Fruit fly (Drosophila melanogaster) whole organism, embryonic: ENCODE data around the gene CG33307.

Experiments
- Adf1 ChIP-seq: fragments of 200-800 bp; sonication (Bioruptor generic); IDR thresholded peaks from 2 replicates; pipeline ENCODE4 v1.3.6; 2022; ENCODE audit warnings: missing biosample characterization, missing genetic modification characterization
- CG10267 ChIP-seq: fragments of 200-800 bp; sonication (Bioruptor generic); optimal IDR thresholded peaks from 2 replicates; lab custom pipeline; 2018; ENCODE audit warnings: missing biosample characterization, mild to moderate bottlenecking, missing genetic modification characterization, moderate library complexity
- CG10654 ChIP-seq: fragments of 200-800 bp; sonication (Bioruptor generic); optimal IDR thresholded peaks from 2 replicates; lab custom pipeline; 2016; ENCODE audit warnings: missing biosample characterization, missing genetic modification characterization
- CG11560 ChIP-seq: fragments of 200-800 bp; sonication (Bioruptor generic); IDR thresholded peaks from 3 replicates; pipeline ENCODE4 v1.3.6; 2022; ENCODE audit warnings: missing biosample characterization, missing genetic modification characterization
- CG12219 ChIP-seq: fragments of 200-800 bp; sonication (Bioruptor generic); optimal IDR thresholded peaks from 3 replicates; lab custom pipeline; 2018; ENCODE audit warnings: missing biosample characterization, mild to moderate bottlenecking, missing genetic modification characterization
- CG12744 ChIP-seq: fragments of 200-800 bp; sonication (Bioruptor generic); optimal IDR thresholded peaks from 2 replicates; lab custom pipeline; 2016; ENCODE audit warnings: missing biosample characterization, missing genetic modification characterization
- CG12769 ChIP-seq: fragments of 200-800 bp; sonication (Bioruptor generic); optimal IDR thresholded peaks from 2 replicates; lab custom pipeline; 2019; ENCODE audit warnings: missing biosample characterization, mild to moderate bottlenecking, missing genetic modification characterization, moderate library complexity
- CG15514 ChIP-seq: fragments of 200-800 bp; sonication (Bioruptor generic); optimal IDR thresholded peaks from 3 replicates; lab custom pipeline; 2017; ENCODE audit warnings: missing biosample characterization, missing genetic modification characterization, mild to moderate bottlenecking, moderate library complexity, missing genetic modification reagents
- CG17568 ChIP-seq: fragments of 200-800 bp; sonication (Bioruptor generic); optimal IDR thresholded peaks from 2 replicates; lab custom pipeline; 2018; ENCODE audit warnings: missing biosample characterization, mild to moderate bottlenecking, missing genetic modification characterization, moderate library complexity
- CG31388 ChIP-seq: fragments of 200-800 bp; sonication (Bioruptor generic); optimal IDR thresholded peaks from 2 replicates; lab custom pipeline; 2016; ENCODE audit warnings: missing biosample characterization, missing genetic modification characterization
- CG34376 ChIP-seq: fragments of 200-800 bp; sonication (Bioruptor generic); optimal IDR thresholded peaks from 2 replicates; lab custom pipeline; 2018; ENCODE audit warnings: missing biosample characterization, mild to moderate bottlenecking, missing genetic modification characterization
- CG3726 ChIP-seq: fragments of 200-800 bp; sonication (Bioruptor generic); IDR thresholded peaks from 3 replicates; pipeline ENCODE4, ENCODE4 v1.3.6; 2022; ENCODE audit warnings: missing biosample characterization, missing genetic modification characterization
- CG6813 ChIP-seq: fragments of 200-800 bp; sonication (Bioruptor generic); optimal IDR thresholded peaks from 2 replicates; lab custom pipeline; 2017; ENCODE audit warnings: missing biosample characterization, missing genetic modification characterization, mild to moderate bottlenecking, moderate library complexity, missing genetic modification reagents
- CG8944 ChIP-seq: fragments of 200-800 bp; sonication (Bioruptor generic); optimal IDR thresholded peaks from 3 replicates; lab custom pipeline; 2016; ENCODE audit warnings: missing biosample characterization, missing genetic modification characterization
- CTCF ChIP-seq: fragments of 200-800 bp; sonication (Bioruptor generic); optimal IDR thresholded peaks from 2 replicates; lab custom pipeline; 2017; ENCODE audit warnings: missing biosample characterization, mild to moderate bottlenecking, missing genetic modification characterization, moderate library complexity
- Camta ChIP-seq: fragments of 200-800 bp; sonication (Bioruptor generic); optimal IDR thresholded peaks from 2 replicates; lab custom pipeline; 2016; ENCODE audit warnings: missing biosample characterization, missing genetic modification characterization
- Deaf1 ChIP-seq: fragments of 200-800 bp; optimal IDR thresholded peaks from 3 replicates; lab custom pipeline; 2019; ENCODE audit warnings: missing biosample characterization, mild to moderate bottlenecking, missing genetic modification characterization, moderate library complexity
- Dfd ChIP-seq, 2 experiments: fragments of >200 bp; optimal IDR thresholded peaks; 2 replicates each; lab custom pipeline; 2017; ENCODE audit warnings: missing biosample characterization in 2 of 2, missing genetic modification characterization in 2 of 2
- E2f2 ChIP-seq: fragments of 200-800 bp; sonication (Bioruptor generic); IDR thresholded peaks from 2 replicates; pipeline ENCODE4 v1.3.6; 2022; ENCODE audit warnings: missing biosample characterization, missing genetic modification characterization
- HLHmδ ChIP-seq: fragments of 200-800 bp; sonication (Bioruptor generic); optimal IDR thresholded peaks from 2 replicates; lab custom pipeline; 2018; ENCODE audit warnings: missing biosample characterization, mild to moderate bottlenecking, missing genetic modification characterization, moderate library complexity
- Hmr ChIP-seq: fragments of 200-800 bp; sonication (Bioruptor generic); optimal IDR thresholded peaks from 3 replicates; lab custom pipeline; 2017; ENCODE audit warnings: mild to moderate bottlenecking, missing biosample characterization, missing genetic modification reagents, missing genetic modification characterization
- Lim3 ChIP-seq: fragments of 200-800 bp; sonication (Bioruptor generic); IDR thresholded peaks from 2 replicates; pipeline ENCODE4 v1.3.6; 2022; ENCODE audit warnings: missing biosample characterization, missing genetic modification characterization
- Lpt ChIP-seq: fragments of >200 bp; optimal IDR thresholded peaks from 2 replicates; lab custom pipeline; 2018; ENCODE audit warnings: missing biosample characterization, missing genetic modification characterization
- Max ChIP-seq: fragments of 200-800 bp; sonication (Bioruptor generic); optimal IDR thresholded peaks from 2 replicates; lab custom pipeline; 2016; ENCODE audit warnings: missing biosample characterization, mild to moderate bottlenecking, missing genetic modification characterization
- NfI ChIP-seq: fragments of 200-800 bp; sonication (Bioruptor generic); optimal IDR thresholded peaks from 3 replicates; lab custom pipeline; 2018; ENCODE audit warnings: missing biosample characterization, mild to moderate bottlenecking, missing genetic modification characterization, moderate library complexity
- Opbp ChIP-seq: fragments of 200-800 bp; sonication (Bioruptor generic); IDR thresholded peaks from 3 replicates; pipeline ENCODE4 v1.3.6; 2022; ENCODE audit warnings: missing biosample characterization, missing genetic modification characterization; ENCODE audit not compliant: partially characterized antibody
- Rx ChIP-seq: fragments of 200-800 bp; sonication (Bioruptor generic); IDR thresholded peaks from 2 replicates; pipeline ENCODE4 v1.3.6; 2022; ENCODE audit warnings: missing biosample characterization, missing genetic modification characterization
- Six4 ChIP-seq: fragments of 200-800 bp; sonication (Bioruptor generic); optimal IDR thresholded peaks from 2 replicates; lab custom pipeline; 2016; ENCODE audit warnings: missing biosample characterization, missing genetic modification characterization
- Usf ChIP-seq: fragments of 200-800 bp; sonication (Bioruptor generic); optimal IDR thresholded peaks from 2 replicates; lab custom pipeline; 2017; ENCODE audit warnings: missing genotype, missing biosample characterization, missing genetic modification characterization
- ab ChIP-seq: fragments of 200-800 bp; sonication (Bioruptor generic); optimal IDR thresholded peaks from 2 replicates; lab custom pipeline; 2016; ENCODE audit warnings: missing biosample characterization, missing genetic modification characterization
- br ChIP-seq: fragments of >200 bp; optimal IDR thresholded peaks from 2 replicates; lab custom pipeline; 2017
- corto ChIP-seq: fragments of 200-800 bp; sonication (Bioruptor generic); optimal IDR thresholded peaks from 2 replicates; lab custom pipeline; 2016; ENCODE audit warnings: missing biosample characterization, mild to moderate bottlenecking, missing genetic modification characterization, moderate library complexity
- croc ChIP-seq: fragments of 200-800 bp; sonication (Bioruptor generic); conservative IDR thresholded peaks from 3 replicates; pipeline ENCODE4 v1.3.6; 2022; ENCODE audit warnings: missing biosample characterization, missing genetic modification characterization
- da ChIP-seq: fragments of 200-800 bp; sonication (Bioruptor generic); optimal IDR thresholded peaks from 2 replicates; lab custom pipeline; 2016; ENCODE audit warnings: missing biosample characterization, missing genetic modification characterization
- danr ChIP-seq: fragments of 200-800 bp; sonication (Bioruptor generic); IDR thresholded peaks from 2 replicates; pipeline ENCODE4 v1.3.6; 2022; ENCODE audit warnings: missing biosample characterization, missing genetic modification characterization
- dmrt99B ChIP-seq: fragments of 200-800 bp; sonication (Bioruptor generic); optimal IDR thresholded peaks from 2 replicates; lab custom pipeline; 2018; ENCODE audit warnings: missing biosample characterization, mild to moderate bottlenecking, missing genetic modification characterization, moderate library complexity
- dysf ChIP-seq: fragments of 200-800 bp; sonication (Bioruptor generic); IDR thresholded peaks from 3 replicates; pipeline ENCODE4 v1.3.6; 2022; ENCODE audit warnings: missing biosample characterization, missing genetic modification characterization
- emc ChIP-seq: fragments of 200-800 bp; sonication (Bioruptor generic); optimal IDR thresholded peaks from 2 replicates; lab custom pipeline; 2016; ENCODE audit warnings: missing biosample characterization, missing genetic modification characterization
- ems ChIP-seq: fragments of 200-800 bp; sonication (Bioruptor generic); optimal IDR thresholded peaks from 3 replicates; lab custom pipeline; 2016; ENCODE audit warnings: missing biosample characterization, missing genetic modification characterization
- fd96Cb ChIP-seq: fragments of 200-800 bp; sonication (Bioruptor generic); optimal IDR thresholded peaks from 2 replicates; lab custom pipeline; 2018; ENCODE audit warnings: missing biosample characterization, mild to moderate bottlenecking, missing genetic modification characterization, moderate library complexity
- gfzf ChIP-seq: fragments of 200-800 bp; sonication (Bioruptor generic); optimal IDR thresholded peaks from 2 replicates; lab custom pipeline; 2016; ENCODE audit warnings: missing biosample characterization, mild to moderate bottlenecking, missing genetic modification characterization, moderate library complexity
- grau ChIP-seq: fragments of 200-800 bp; optimal IDR thresholded peaks from 3 replicates; lab custom pipeline; 2019; ENCODE audit warnings: missing biosample characterization, mild to moderate bottlenecking, missing genetic modification characterization, moderate library complexity
- lov ChIP-seq, 2 experiments: fragments of 200-800 bp in 1 of 2; fragments of >200 bp in 1 of 2; sonication (Bioruptor generic) in 1 of 2; IDR thresholded peaks in 1 of 2; optimal IDR thresholded peaks in 1 of 2; 2 replicates in 1 of 2; 3 replicates in 1 of 2; pipeline versions ENCODE4 v1.3.6 to Lab custom; 2017 to 2022; ENCODE audit warnings: missing biosample characterization in 1 of 2, missing genetic modification characterization in 1 of 2
- luna ChIP-seq: fragments of 200-800 bp; sonication (Bioruptor generic); optimal IDR thresholded peaks from 2 replicates; lab custom pipeline; 2016; ENCODE audit warnings: missing biosample characterization, missing genetic modification characterization
- nau ChIP-seq: fragments of 200-800 bp; sonication (Bioruptor generic); optimal IDR thresholded peaks from 3 replicates; lab custom pipeline; 2017; ENCODE audit warnings: missing biosample characterization, mild to moderate bottlenecking, missing genetic modification characterization, missing genetic modification reagents
- otp ChIP-seq: fragments of 200-800 bp; sonication (Bioruptor generic); IDR thresholded peaks from 3 replicates; pipeline ENCODE4, ENCODE4 v1.3.6; 2022; ENCODE audit warnings: missing biosample characterization, missing genetic modification characterization
- repo ChIP-seq: fragments of 200-800 bp; sonication (Bioruptor generic); optimal IDR thresholded peaks from 2 replicates; lab custom pipeline; 2016; ENCODE audit warnings: missing biosample characterization, missing genetic modification characterization
- run ChIP-seq: fragments of 200-800 bp; sonication (Bioruptor generic); optimal IDR thresholded peaks from 3 replicates; lab custom pipeline; 2018; ENCODE audit warnings: missing biosample characterization, mild to moderate bottlenecking, missing genetic modification characterization
- seq ChIP-seq: fragments of 200-800 bp; sonication (Bioruptor generic); IDR thresholded peaks from 2 replicates; pipeline ENCODE4 v1.3.6; 2022; ENCODE audit warnings: missing biosample characterization, missing genetic modification characterization
- sob ChIP-seq: fragments of 200-800 bp; sonication (Bioruptor generic); IDR thresholded peaks from 2 replicates; pipeline ENCODE4 v1.3.6; 2022; ENCODE audit warnings: missing biosample characterization, missing genetic modification characterization
- tio ChIP-seq: fragments of 200-800 bp; sonication (Bioruptor generic); optimal IDR thresholded peaks from 2 replicates; lab custom pipeline; 2017; ENCODE audit warnings: missing biosample characterization, missing genetic modification characterization, inconsistent platforms
- yki ChIP-seq: fragments of >200 bp; optimal IDR thresholded peaks from 3 replicates; lab custom pipeline; 2018
- zen ChIP-seq: fragments of 200-800 bp; sonication (Bioruptor generic); optimal IDR thresholded peaks from 3 replicates; lab custom pipeline; 2018; ENCODE audit warnings: missing biosample characterization, mild to moderate bottlenecking, missing genetic modification characterization, moderate library complexity

The CG33307 gene

DNA sequence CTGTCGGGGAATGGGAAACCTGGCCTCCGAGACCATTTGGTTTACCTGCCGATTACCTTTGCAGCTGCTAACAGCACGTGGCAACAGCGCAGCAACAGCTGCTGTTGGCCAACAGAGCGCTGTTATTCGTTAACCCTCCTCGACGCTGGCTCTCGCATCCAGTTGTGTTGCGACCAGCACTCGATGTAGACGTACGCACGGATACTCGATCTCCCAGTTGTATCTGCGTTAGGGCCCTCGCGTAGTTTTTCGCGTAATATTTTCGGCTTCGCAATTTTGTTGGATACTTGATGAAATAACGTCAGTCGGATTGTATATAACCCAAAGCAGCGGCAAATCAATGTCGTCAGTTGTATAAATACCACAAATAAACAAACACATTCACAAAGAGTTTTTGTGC is 37.5 kb upstream of the CG33307 start (continued):
- TF ChIP-seq NfI (GFP tag; lab: Kevin White, UChicago): no peak
- TF ChIP-seq luna (GFP tag; lab: Kevin White, UChicago): no peak
- peak; percentile 51 for TF ChIP-seq Deaf1 (tag; lab: Kevin White, UChicago)
- TF ChIP-seq CG12769: peak; percentile 58
- TF ChIP-seq nau (GFP tag; lab: Kevin White, UChicago): peak; percentile 27
- peak; percentile 12 for TF ChIP-seq Hmr
- TF ChIP-seq br (lab: Kevin White, UChicago): no peak
- TF ChIP-seq Max: no peak
- TF ChIP-seq yki (lab: Kevin White, UChicago): no peak
- TF ChIP-seq Six4 (GFP tag; lab: Kevin White, UChicago): no peak
- TF ChIP-seq Lim3 (GFP tag; lab: Robert Waterston, UW): no peak
- TF ChIP-seq da: no peak
- TF ChIP-seq tio (GFP tag; lab: Kevin White, UChicago): no peak
- TF ChIP-seq ems (GFP tag; lab: Kevin White, UChicago): peak; percentile 20
- TF ChIP-seq sob (GFP tag; lab: Robert Waterston, UW): peak; percentile 51; the same call in 1 of the 2 replicates
- TF ChIP-seq CTCF (GFP tag; lab: Kevin White, UChicago): no peak
- TF ChIP-seq Usf (GFP tag; lab: Kevin White, UChicago): no peak
- TF ChIP-seq Opbp (GFP tag; lab: Robert Waterston, UW): peak; percentile 71
- TF ChIP-seq CG8944 (GFP tag; lab: Kevin White, UChicago): no peak
- no peak for TF ChIP-seq lov (optimal IDR thresholded peaks at IDR 0.05; lab: Kevin White, UChicago)
- TF ChIP-seq lov (GFP tag; IDR thresholded peaks at IDR 0.05; lab: Robert Waterston, UW): no peak
- TF ChIP-seq danr (GFP tag; lab: Robert Waterston, UW): no peak
- TF ChIP-seq CG6813 (GFP tag; lab: Kevin White, UChicago): peak; percentile 50
- TF ChIP-seq Dfd (GFP tag; optimal IDR thresholded peaks at IDR 0.05; lab: Kevin White, UChicago): no peak
- no peak for TF ChIP-seq corto
- TF ChIP-seq seq (GFP tag; lab: Robert Waterston, UW): peak; percentile 68; the same call in 1 of the 2 replicates
- TF ChIP-seq dmrt99B (tag; lab: Kevin White, UChicago): no peak
- no peak for TF ChIP-seq E2f2
- TF ChIP-seq CG12744 (GFP tag; lab: Kevin White, UChicago): no peak
- no peak for TF ChIP-seq dysf (GFP tag; lab: Robert Waterston, UW)
- TF ChIP-seq CG11560 (tag; lab: Robert Waterston, UW): no peak
- no peak for TF ChIP-seq croc
- peak; percentile 41; the same call in 1 of the 3 replicates for TF ChIP-seq otp (GFP tag; lab: Robert Waterston, UW)
- TF ChIP-seq CG10654 (GFP tag; lab: Kevin White, UChicago): no peak
- no peak for TF ChIP-seq run (tag; lab: Kevin White, UChicago)
- TF ChIP-seq ab (GFP tag; lab: Kevin White, UChicago): no peak
- peak; percentile 96 for TF ChIP-seq HLHmδ (GFP tag; lab: Kevin White, UChicago)
- TF ChIP-seq emc (GFP tag; lab: Kevin White, UChicago): no peak
- TF ChIP-seq CG34376 (GFP tag; lab: Kevin White, UChicago): peak; percentile 33
- TF ChIP-seq Rx (GFP tag; lab: Robert Waterston, UW): no peak
- no peak for TF ChIP-seq Lpt
- no peak for TF ChIP-seq CG10267 (tag; lab: Kevin White, UChicago)
- peak; percentile 37; the same call in 1 of the 2 replicates for TF ChIP-seq Adf1 (GFP tag; lab: Robert Waterston, UW)
- TF ChIP-seq CG3726 (GFP tag; lab: Robert Waterston, UW): no peak
- peak; percentile 5 for TF ChIP-seq repo
- peak; percentile 28 for TF ChIP-seq CG15514 (GFP tag; lab: Kevin White, UChicago)
- peak; percentile 25 for TF ChIP-seq grau (tag; lab: Kevin White, UChicago)
- no peak for TF ChIP-seq Camta (GFP tag; lab: Kevin White, UChicago)
- no peak for TF ChIP-seq CG17568
- no peak for TF ChIP-seq zen (tag; lab: Kevin White, UChicago)
- no peak for TF ChIP-seq CG31388 (GFP tag; lab: Kevin White, UChicago)
- no peak for TF ChIP-seq fd96Cb (tag; lab: Kevin White, UChicago)
- no peak for TF ChIP-seq gfzf (GFP tag; lab: Kevin White, UChicago)
- peak; percentile 15 for TF ChIP-seq CG12219 (GFP tag; lab: Kevin White, UChicago)
